Fruit fly (Drosophila melanogaster) whole organism, embryonic: Measurements from ENCODE around the gene nAChRalpha7.

Experiments used
- Aef1 ChIP-seq: fragments of 200-800 bp; sonication (Bioruptor generic); IDR thresholded peaks from 3 replicates; pipeline ENCODE4 v1.3.6; 2022; ENCODE audit warnings: missing biosample characterization, missing genetic modification characterization
- BtbVII ChIP-seq: fragments of 200-800 bp; sonication (Bioruptor generic); optimal IDR thresholded peaks from 3 replicates; lab custom pipeline; 2017; ENCODE audit warnings: missing biosample characterization, mild to moderate bottlenecking, missing genetic modification characterization
- CG11723 ChIP-seq: fragments of 200-800 bp; sonication (Bioruptor generic); optimal IDR thresholded peaks from 2 replicates; lab custom pipeline; 2017; ENCODE audit warnings: missing biosample characterization, mild to moderate bottlenecking, missing genetic modification characterization
- CG13296 ChIP-seq: fragments of 200-800 bp; sonication (Bioruptor generic); optimal IDR thresholded peaks from 3 replicates; lab custom pipeline; 2018; ENCODE audit warnings: missing biosample characterization, mild to moderate bottlenecking, missing genetic modification characterization
- CG15011 ChIP-seq: fragments of 200-800 bp; sonication (Bioruptor generic); optimal IDR thresholded peaks from 3 replicates; lab custom pipeline; 2018; ENCODE audit warnings: missing biosample characterization, mild to moderate bottlenecking, missing genetic modification characterization
- CG1792 ChIP-seq: fragments of 200-800 bp; sonication (Bioruptor generic); optimal IDR thresholded peaks from 2 replicates; lab custom pipeline; 2016; ENCODE audit warnings: missing biosample characterization, missing genetic modification characterization
- CG18599 ChIP-seq: fragments of 200-800 bp; sonication (Bioruptor generic); optimal IDR thresholded peaks from 3 replicates; lab custom pipeline; 2017; ENCODE audit warnings: missing biosample characterization, missing genetic modification characterization, mild to moderate bottlenecking, moderate library complexity, missing genetic modification reagents
- CG3407 ChIP-seq: fragments of 200-800 bp; sonication (Bioruptor generic); optimal IDR thresholded peaks from 2 replicates; lab custom pipeline; 2018; ENCODE audit warnings: missing biosample characterization, mild to moderate bottlenecking, missing genetic modification characterization
- CG34376 ChIP-seq: fragments of 200-800 bp; sonication (Bioruptor generic); optimal IDR thresholded peaks from 2 replicates; lab custom pipeline; 2018; ENCODE audit warnings: missing biosample characterization, mild to moderate bottlenecking, missing genetic modification characterization
- CG34422 ChIP-seq: fragments of 200-800 bp; sonication (Bioruptor generic); IDR thresholded peaks from 3 replicates; pipeline ENCODE4 v1.3.6; 2022; ENCODE audit warnings: missing biosample characterization, missing genetic modification characterization
- CG5245 ChIP-seq: fragments of 200-800 bp; sonication (Bioruptor generic); optimal IDR thresholded peaks from 3 replicates; lab custom pipeline; 2016; ENCODE audit warnings: missing biosample characterization, missing genetic modification characterization
- CG6689 ChIP-seq: fragments of 200-800 bp; sonication (Bioruptor generic); IDR thresholded peaks from 2 replicates; pipeline ENCODE4 v1.3.6; 2022; ENCODE audit warnings: missing biosample characterization, missing genetic modification characterization
- CG7786 ChIP-seq: fragments of 200-800 bp; sonication (Bioruptor generic); optimal IDR thresholded peaks from 2 replicates; lab custom pipeline; 2016; ENCODE audit warnings: missing biosample characterization, missing genetic modification characterization
- CG8281 ChIP-seq: fragments of 200-800 bp; sonication (Bioruptor generic); optimal IDR thresholded peaks from 2 replicates; lab custom pipeline; 2018; ENCODE audit warnings: missing biosample characterization, mild to moderate bottlenecking, missing genetic modification characterization, moderate library complexity
- CG8944 ChIP-seq: fragments of 200-800 bp; sonication (Bioruptor generic); optimal IDR thresholded peaks from 3 replicates; lab custom pipeline; 2016; ENCODE audit warnings: missing biosample characterization, missing genetic modification characterization
- GATAe ChIP-seq: fragments of 200-800 bp; sonication (Bioruptor generic); conservative IDR thresholded peaks from 2 replicates; pipeline ENCODE4 v1.3.6; 2022; ENCODE audit warnings: missing biosample characterization, missing genetic modification characterization
- Hey ChIP-seq: fragments of 200-800 bp; sonication (Bioruptor generic); optimal IDR thresholded peaks from 3 replicates; lab custom pipeline; 2018; ENCODE audit warnings: missing biosample characterization, mild to moderate bottlenecking, missing genetic modification characterization
- HmgD ChIP-seq: fragments of 200-800 bp; sonication (Bioruptor generic); optimal IDR thresholded peaks from 3 replicates; lab custom pipeline; 2016; ENCODE audit warnings: missing biosample characterization, missing genetic modification characterization
- HmgZ ChIP-seq: fragments of 200-800 bp; sonication (Bioruptor generic); optimal IDR thresholded peaks from 2 replicates; lab custom pipeline; 2018; ENCODE audit warnings: missing biosample characterization, mild to moderate bottlenecking, missing genetic modification characterization
- NC2β ChIP-seq: fragments of 200-800 bp; sonication (Bioruptor generic); optimal IDR thresholded peaks from 2 replicates; lab custom pipeline; 2016; ENCODE audit warnings: missing biosample characterization, missing genetic modification characterization
- Nf-YA ChIP-seq: fragments of 200-800 bp; sonication (Bioruptor generic); IDR thresholded peaks from 2 replicates; pipeline ENCODE4 v1.3.6; 2022; ENCODE audit warnings: missing biosample characterization, missing genetic modification characterization
- Pdp1 ChIP-seq, 2 experiments: fragments of 200-800 bp; sonication (Bioruptor generic); optimal IDR thresholded peaks; 3 replicates each; lab custom pipeline; 2016; ENCODE audit warnings: missing biosample characterization in 2 of 2, missing genetic modification characterization in 2 of 2, mild to moderate bottlenecking in 1 of 2, moderate library complexity in 1 of 2
- Ssrp ChIP-seq: fragments of 200-800 bp; sonication (Bioruptor generic); optimal IDR thresholded peaks from 2 replicates; lab custom pipeline; 2018; ENCODE audit warnings: missing biosample characterization, mild to moderate bottlenecking, missing genetic modification characterization, moderate library complexity
- Xrp1 ChIP-seq: fragments of 200-800 bp; sonication (Bioruptor generic); IDR thresholded peaks from 2 replicates; pipeline ENCODE4 v1.3.6; 2022; ENCODE audit warnings: missing biosample characterization, missing genetic modification characterization
- br ChIP-seq: fragments of >200 bp; optimal IDR thresholded peaks from 2 replicates; lab custom pipeline; 2017
- btn ChIP-seq: fragments of 200-800 bp; sonication (Bioruptor generic); optimal IDR thresholded peaks from 2 replicates; lab custom pipeline; 2016; ENCODE audit warnings: missing biosample characterization, missing genetic modification characterization
- chinmo ChIP-seq: fragments of 200-800 bp; sonication (Bioruptor generic); IDR thresholded peaks from 4 replicates; pipeline ENCODE4 v1.3.6; 2022; ENCODE audit warnings: missing biosample characterization, missing genetic modification characterization; ENCODE audit not compliant: partially characterized antibody
- chn ChIP-seq: fragments of 200-800 bp; sonication (Bioruptor generic); optimal IDR thresholded peaks from 2 replicates; lab custom pipeline; 2016; ENCODE audit warnings: missing biosample characterization, missing genetic modification characterization
- crc ChIP-seq: fragments of 200-800 bp; sonication (Bioruptor generic); optimal IDR thresholded peaks from 2 replicates; lab custom pipeline; 2016; ENCODE audit warnings: missing biosample characterization, missing genetic modification characterization
- cwo ChIP-seq: fragments of 200-800 bp; sonication (Bioruptor generic); optimal IDR thresholded peaks from 3 replicates; lab custom pipeline; 2017; ENCODE audit warnings: missing biosample characterization, missing genetic modification characterization, mild to moderate bottlenecking, moderate library complexity, missing genetic modification reagents
- dati ChIP-seq: fragments of 200-800 bp; sonication (Bioruptor generic); IDR thresholded peaks from 2 replicates; pipeline ENCODE4 v1.3.6; 2022; ENCODE audit warnings: missing biosample characterization, missing genetic modification characterization
- exex ChIP-seq: fragments of 200-800 bp; sonication (Bioruptor generic); optimal IDR thresholded peaks from 4 replicates; lab custom pipeline; 2018; ENCODE audit warnings: missing biosample characterization, mild to moderate bottlenecking, missing genetic modification characterization, moderate library complexity
- grn ChIP-seq: fragments of 200-800 bp; sonication (Bioruptor generic); optimal IDR thresholded peaks from 3 replicates; lab custom pipeline; 2017; ENCODE audit warnings: missing biosample characterization, missing genetic modification characterization
- knrl ChIP-seq: fragments of 200-800 bp; sonication (Bioruptor generic); IDR thresholded peaks from 3 replicates; pipeline ENCODE4 v1.3.6; 2022; ENCODE audit warnings: missing biosample characterization, missing genetic modification characterization; ENCODE audit not compliant: partially characterized antibody
- lab ChIP-seq: fragments of 200-800 bp; sonication (Bioruptor generic); optimal IDR thresholded peaks from 3 replicates; lab custom pipeline; 2017; ENCODE audit warnings: missing biosample characterization, missing genetic modification characterization, mild to moderate bottlenecking, moderate library complexity, missing genetic modification reagents
- lola ChIP-seq, 3 experiments: fragments of >200 bp in 2 of 3; fragments of 200-800 bp in 1 of 3; sonication (Bioruptor generic) in 1 of 3; optimal IDR thresholded peaks; 2 replicates each; lab custom pipeline; 2017 to 2019; ENCODE audit warnings: missing biosample characterization in 3 of 3, missing genetic modification characterization in 3 of 3, mild to moderate bottlenecking in 1 of 3, moderate library complexity in 1 of 3
- mirr ChIP-seq: fragments of 200-800 bp; sonication (Bioruptor generic); optimal IDR thresholded peaks from 3 replicates; lab custom pipeline; 2018; ENCODE audit warnings: missing biosample characterization, mild to moderate bottlenecking, missing genetic modification characterization
- pan ChIP-seq, 4 experiments: fragments of >200 bp in 3 of 4; fragments of 200-800 bp in 1 of 4; sonication (Bioruptor generic) in 1 of 4; optimal IDR thresholded peaks in 3 of 4; IDR thresholded peaks in 1 of 4; 2 replicates each; pipeline versions ENCODE4 v1.3.6 to Lab custom; 2017 to 2022; ENCODE audit warnings: missing biosample characterization in 2 of 4, missing genetic modification characterization in 2 of 4, mixed read lengths in 1 of 4
- rib ChIP-seq: fragments of 200-800 bp; sonication (Bioruptor generic); IDR thresholded peaks from 2 replicates; pipeline ENCODE4 v1.3.6; 2022; ENCODE audit warnings: missing biosample characterization, missing genetic modification characterization
- sd ChIP-seq: fragments of 200-800 bp; sonication (Bioruptor generic); optimal IDR thresholded peaks from 3 replicates; lab custom pipeline; 2018; ENCODE audit warnings: missing biosample characterization, mild to moderate bottlenecking, missing genetic modification characterization, moderate library complexity
- sug ChIP-seq: fragments of 200-800 bp; optimal IDR thresholded peaks from 2 replicates; lab custom pipeline; 2019; ENCODE audit warnings: missing biosample characterization, mild to moderate bottlenecking, missing genetic modification characterization, moderate library complexity
- vvl ChIP-seq: fragments of 200-800 bp; sonication (Bioruptor generic); IDR thresholded peaks from 2 replicates; pipeline ENCODE4 v1.3.6; 2022; ENCODE audit warnings: missing biosample characterization, missing genetic modification characterization

The nAChRalpha7 gene

dm6 chrX:19286235-19286634 is 62.0 kb downstream of the nAChRalpha7 start:
- TF ChIP-seq exex (tag; lab: Kevin White, UChicago): peak; percentile 43
- peak; percentile 60 for TF ChIP-seq lab (GFP tag; lab: Kevin White, UChicago)
- peak; percentile 50 for TF ChIP-seq sug
- TF ChIP-seq Xrp1: no peak
- no peak for TF ChIP-seq Ssrp (tag; lab: Kevin White, UChicago)
- TF ChIP-seq, all 482 proteins: peak for 3

dm6 chrX:19285441-19285840 is 62.8 kb downstream of the nAChRalpha7 start:
- TF ChIP-seq pan (optimal IDR thresholded peaks at IDR 0.05; lab: Kevin White, UChicago) (no peak), pan (GFP tag; optimal IDR thresholded peaks at IDR 0.05 in 1 of 2, IDR thresholded peaks at IDR 0.05 in 1 of 2) (no peak), CG34422 (GFP tag; lab: Robert Waterston, UW) (no peak), mirr (GFP tag; lab: Kevin White, UChicago) (peak; percentile 47), CG8281 (tag; lab: Kevin White, UChicago) (peak; percentile 97), HmgD (GFP tag; lab: Kevin White, UChicago) (no peak), btn (GFP tag; lab: Kevin White, UChicago) (no peak), chinmo (GFP tag; lab: Robert Waterston, UW) (peak; percentile 70; the same call in 1 of the 4 replicates), vvl (GFP tag; lab: Robert Waterston, UW) (no peak), CG6689 (GFP tag; lab: Robert Waterston, UW) (no peak), Pdp1 (GFP tag; optimal IDR thresholded peaks at IDR 0.05; lab: Kevin White, UChicago) (peak in 1 of 2 experiments; percentile 10), sd (tag; lab: Kevin White, UChicago) (peak; percentile 20), CG8944 (GFP tag; lab: Kevin White, UChicago) (no peak), Hey (peak; percentile 73), CG13296 (GFP tag; lab: Kevin White, UChicago) (no peak), Nf-YA (GFP tag; lab: Robert Waterston, UW) (no peak), CG34376 (GFP tag; lab: Kevin White, UChicago) (peak; percentile 48), CG18599 (GFP tag; lab: Kevin White, UChicago) (peak; percentile 3), sug (peak; percentile 93), exex (tag; lab: Kevin White, UChicago) (peak; percentile 77), CG5245 (GFP tag; lab: Kevin White, UChicago) (no peak), CG7786 (no peak), HmgZ (tag; lab: Kevin White, UChicago) (peak; percentile 22), CG11723 (no peak), CG15011 (GFP tag; lab: Kevin White, UChicago) (no peak), crc (GFP tag; lab: Kevin White, UChicago) (no peak), NC2β (GFP tag; lab: Kevin White, UChicago) (no peak), CG1792 (GFP tag; lab: Kevin White, UChicago) (no peak), rib (GFP tag; lab: Robert Waterston, UW) (0 out of 2 replicates have a peak, but pooled peaks have one; percentile 45), knrl (no peak), Aef1 (GFP tag; lab: Robert Waterston, UW) (no peak), GATAe (GFP tag; lab: Robert Waterston, UW) (0 out of 2 replicates have a peak, but pooled peaks have one; percentile 40), lola (GFP tag; optimal IDR thresholded peaks at IDR 0.05; lab: Kevin White, UChicago) (no peak), dati (GFP tag; lab: Robert Waterston, UW) (no peak), BtbVII (GFP tag; lab: Kevin White, UChicago) (peak; percentile 26), br (lab: Kevin White, UChicago) (no peak), cwo (GFP tag; lab: Kevin White, UChicago) (peak; percentile 40), CG3407 (no peak), grn (GFP tag; lab: Kevin White, UChicago) (peak; percentile 77), chn (GFP tag; lab: Kevin White, UChicago) (no peak)
